Fruit fly (Drosophila melanogaster) whole organism, embryonic: ENCODE measurements around the gene wuho.

Experiments used
- CG10366 ChIP-seq: fragments of 200-800 bp; sonication (Bioruptor generic); IDR thresholded peaks from 2 replicates; pipeline ENCODE4 v1.3.6; 2022; ENCODE audit warnings: missing biosample characterization, missing genetic modification characterization
- CG11247 ChIP-seq: fragments of 200-800 bp; sonication (Bioruptor generic); IDR thresholded peaks from 2 replicates; pipeline ENCODE4 v1.3.6; 2022; ENCODE audit warnings: missing biosample characterization, missing genetic modification characterization
- CG11398 ChIP-seq: fragments of 200-800 bp; sonication (Bioruptor generic); optimal IDR thresholded peaks from 2 replicates; lab custom pipeline; 2016; ENCODE audit warnings: missing biosample characterization, missing genetic modification characterization
- CG12155 ChIP-seq: fragments of 200-800 bp; sonication (Bioruptor generic); optimal IDR thresholded peaks from 3 replicates; lab custom pipeline; 2016; ENCODE audit warnings: missing biosample characterization, missing genetic modification characterization
- CG15269 ChIP-seq: fragments of 200-800 bp; sonication (Bioruptor generic); optimal IDR thresholded peaks from 2 replicates; lab custom pipeline; 2018; ENCODE audit warnings: missing biosample characterization, mild to moderate bottlenecking, missing genetic modification characterization, moderate library complexity
- CG15696 ChIP-seq: fragments of 200-800 bp; sonication (Bioruptor generic); optimal IDR thresholded peaks from 2 replicates; lab custom pipeline; 2019; ENCODE audit warnings: missing biosample characterization, mild to moderate bottlenecking, missing genetic modification characterization, moderate library complexity
- CG17385 ChIP-seq: fragments of 200-800 bp; sonication (Bioruptor generic); optimal IDR thresholded peaks from 3 replicates; lab custom pipeline; 2018; ENCODE audit warnings: missing biosample characterization, mild to moderate bottlenecking, missing genetic modification characterization
- CG17829 ChIP-seq: fragments of 200-800 bp; optimal IDR thresholded peaks from 2 replicates; lab custom pipeline; 2019; ENCODE audit warnings: missing biosample characterization, mild to moderate bottlenecking, missing genetic modification characterization, moderate library complexity
- CG2116 ChIP-seq: fragments of 200-800 bp; sonication (Bioruptor generic); optimal IDR thresholded peaks from 3 replicates; lab custom pipeline; 2018; ENCODE audit warnings: missing biosample characterization, mild to moderate bottlenecking, missing genetic modification characterization
- CG30020 ChIP-seq: fragments of 200-800 bp; optimal IDR thresholded peaks from 2 replicates; lab custom pipeline; 2019; ENCODE audit warnings: missing biosample characterization, mild to moderate bottlenecking, missing genetic modification characterization, moderate library complexity
- CG30431 ChIP-seq: fragments of 200-800 bp; sonication (Bioruptor generic); optimal IDR thresholded peaks from 2 replicates; lab custom pipeline; 2017; ENCODE audit warnings: missing biosample characterization, missing genetic modification characterization
- CG31224 ChIP-seq: fragments of 200-800 bp; sonication (Bioruptor generic); IDR thresholded peaks from 2 replicates; pipeline ENCODE4 v1.3.6; 2022; ENCODE audit warnings: missing biosample characterization, missing genetic modification characterization
- CG3163 ChIP-seq: fragments of 200-800 bp; sonication (Bioruptor generic); optimal IDR thresholded peaks from 3 replicates; lab custom pipeline; 2016; ENCODE audit warnings: missing biosample characterization, missing genetic modification characterization
- CG33213 ChIP-seq: fragments of 200-800 bp; sonication (Bioruptor generic); optimal IDR thresholded peaks from 3 replicates; lab custom pipeline; 2016; ENCODE audit warnings: missing biosample characterization, missing genetic modification characterization
- CG34422 ChIP-seq: fragments of 200-800 bp; sonication (Bioruptor generic); IDR thresholded peaks from 3 replicates; pipeline ENCODE4 v1.3.6; 2022; ENCODE audit warnings: missing biosample characterization, missing genetic modification characterization
- CG42726 ChIP-seq: fragments of 200-800 bp; sonication (Bioruptor generic); IDR thresholded peaks from 2 replicates; pipeline ENCODE4 v1.3.6; 2022; ENCODE audit warnings: missing biosample characterization, missing genetic modification characterization; ENCODE audit not compliant: partially characterized antibody
- CG7839 ChIP-seq: fragments of 200-800 bp; sonication (Bioruptor generic); optimal IDR thresholded peaks from 3 replicates; lab custom pipeline; 2018; ENCODE audit warnings: missing biosample characterization, mild to moderate bottlenecking, missing genetic modification characterization, moderate library complexity
- CG8388 ChIP-seq: fragments of 200-800 bp; sonication (Bioruptor generic); optimal IDR thresholded peaks from 2 replicates; lab custom pipeline; 2019; ENCODE audit warnings: missing biosample characterization, mild to moderate bottlenecking, missing genetic modification characterization, moderate library complexity
- CG8944 ChIP-seq: fragments of 200-800 bp; sonication (Bioruptor generic); optimal IDR thresholded peaks from 3 replicates; lab custom pipeline; 2016; ENCODE audit warnings: missing biosample characterization, missing genetic modification characterization
- CG9932 ChIP-seq: fragments of 200-800 bp; sonication (Bioruptor generic); IDR thresholded peaks from 2 replicates; pipeline ENCODE4 v1.3.6; 2022; ENCODE audit warnings: missing biosample characterization, missing genetic modification characterization
- Dbx ChIP-seq: fragments of 200-800 bp; sonication (Bioruptor generic); IDR thresholded peaks from 3 replicates; pipeline ENCODE4 v1.3.6; 2022; ENCODE audit warnings: missing biosample characterization, missing genetic modification characterization
- Fer1 ChIP-seq: fragments of 200-800 bp; sonication (Bioruptor generic); optimal IDR thresholded peaks from 2 replicates; lab custom pipeline; 2017; ENCODE audit warnings: missing biosample characterization, mild to moderate bottlenecking, missing genetic modification characterization
- Fer3 ChIP-seq: fragments of 200-800 bp; sonication (Bioruptor generic); optimal IDR thresholded peaks from 2 replicates; lab custom pipeline; 2018; ENCODE audit warnings: missing biosample characterization, mild to moderate bottlenecking, missing genetic modification characterization, moderate library complexity
- HLH54F ChIP-seq: fragments of 200-800 bp; sonication (Bioruptor generic); optimal IDR thresholded peaks from 3 replicates; lab custom pipeline; 2016; ENCODE audit warnings: missing biosample characterization, missing genetic modification characterization
- HLHmδ ChIP-seq: fragments of 200-800 bp; sonication (Bioruptor generic); optimal IDR thresholded peaks from 2 replicates; lab custom pipeline; 2018; ENCODE audit warnings: missing biosample characterization, mild to moderate bottlenecking, missing genetic modification characterization, moderate library complexity
- Hand ChIP-seq: fragments of 200-800 bp; sonication (Bioruptor generic); optimal IDR thresholded peaks from 2 replicates; lab custom pipeline; 2017; ENCODE audit warnings: mild to moderate bottlenecking, missing biosample characterization, missing genetic modification reagents, missing genetic modification characterization
- Hsf ChIP-seq: fragments of 200-800 bp; sonication (Bioruptor generic); optimal IDR thresholded peaks from 3 replicates; lab custom pipeline; 2016; ENCODE audit warnings: missing biosample characterization, missing genetic modification characterization
- Oaz ChIP-seq: fragments of 200-800 bp; sonication (Bioruptor generic); IDR thresholded peaks from 2 replicates; pipeline ENCODE4 v1.3.6; 2022; ENCODE audit warnings: missing biosample characterization, missing genetic modification characterization
- Pdp1 ChIP-seq, 2 experiments: fragments of 200-800 bp; sonication (Bioruptor generic); optimal IDR thresholded peaks; 3 replicates each; lab custom pipeline; 2016; ENCODE audit warnings: missing biosample characterization in 2 of 2, missing genetic modification characterization in 2 of 2, mild to moderate bottlenecking in 1 of 2, moderate library complexity in 1 of 2
- Ptx1 ChIP-seq: fragments of 200-800 bp; sonication (Bioruptor generic); IDR thresholded peaks from 2 replicates; pipeline ENCODE4 v1.3.6; 2022; ENCODE audit warnings: missing biosample characterization, missing genetic modification characterization
- Six4 ChIP-seq: fragments of 200-800 bp; sonication (Bioruptor generic); optimal IDR thresholded peaks from 2 replicates; lab custom pipeline; 2016; ENCODE audit warnings: missing biosample characterization, missing genetic modification characterization
- Spps ChIP-seq: fragments of 200-800 bp; sonication (Bioruptor generic); optimal IDR thresholded peaks from 2 replicates; lab custom pipeline; 2018; ENCODE audit warnings: missing biosample characterization, mild to moderate bottlenecking, missing genetic modification characterization
- Xbp1 ChIP-seq: fragments of 200-800 bp; sonication (Bioruptor generic); optimal IDR thresholded peaks from 3 replicates; lab custom pipeline; 2016; ENCODE audit warnings: missing biosample characterization, mild to moderate bottlenecking, missing genetic modification characterization
- abd-A ChIP-seq: fragments of 200-800 bp; sonication (Bioruptor generic); optimal IDR thresholded peaks from 3 replicates; lab custom pipeline; 2019; ENCODE audit warnings: missing biosample characterization, mild to moderate bottlenecking, missing genetic modification characterization, moderate library complexity
- bcd ChIP-seq: fragments of 200-800 bp; sonication (Bioruptor generic); optimal IDR thresholded peaks from 2 replicates; lab custom pipeline; 2017; ENCODE audit warnings: missing biosample characterization, mild to moderate bottlenecking, missing genetic modification characterization
- btn ChIP-seq: fragments of 200-800 bp; sonication (Bioruptor generic); optimal IDR thresholded peaks from 2 replicates; lab custom pipeline; 2016; ENCODE audit warnings: missing biosample characterization, missing genetic modification characterization
- chn ChIP-seq: fragments of 200-800 bp; sonication (Bioruptor generic); optimal IDR thresholded peaks from 2 replicates; lab custom pipeline; 2016; ENCODE audit warnings: missing biosample characterization, missing genetic modification characterization
- crol ChIP-seq: fragments of 200-800 bp; sonication (Bioruptor generic); IDR thresholded peaks from 2 replicates; pipeline ENCODE4 v1.3.6; 2022; ENCODE audit warnings: missing biosample characterization, missing genetic modification characterization
- dpn ChIP-seq, 2 experiments: fragments of 200-800 bp; sonication (Bioruptor generic); optimal IDR thresholded peaks; 3 replicates each; lab custom pipeline; 2016; ENCODE audit warnings: missing biosample characterization in 2 of 2, missing genetic modification characterization in 2 of 2
- ems ChIP-seq: fragments of 200-800 bp; sonication (Bioruptor generic); optimal IDR thresholded peaks from 3 replicates; lab custom pipeline; 2016; ENCODE audit warnings: missing biosample characterization, missing genetic modification characterization
- fru ChIP-seq: fragments of >200 bp; optimal IDR thresholded peaks from 2 replicates; lab custom pipeline; 2017
- fu2 ChIP-seq: fragments of 200-800 bp; sonication (Bioruptor generic); optimal IDR thresholded peaks from 2 replicates; lab custom pipeline; 2016; ENCODE audit warnings: missing biosample characterization, missing genetic modification characterization
- inv ChIP-seq: fragments of 200-800 bp; sonication (Bioruptor generic); IDR thresholded peaks from 2 replicates; pipeline ENCODE4 v1.3.6; 2022; ENCODE audit warnings: missing biosample characterization, missing genetic modification characterization; ENCODE audit not compliant: partially characterized antibody
- lilli ChIP-seq: fragments of 200-800 bp; sonication (Bioruptor generic); optimal IDR thresholded peaks from 3 replicates; lab custom pipeline; 2016; ENCODE audit warnings: missing biosample characterization, missing genetic modification characterization
- luna ChIP-seq: fragments of 200-800 bp; sonication (Bioruptor generic); optimal IDR thresholded peaks from 2 replicates; lab custom pipeline; 2016; ENCODE audit warnings: missing biosample characterization, missing genetic modification characterization
- oc ChIP-seq: fragments of 200-800 bp; sonication (Bioruptor generic); optimal IDR thresholded peaks from 2 replicates; lab custom pipeline; 2018; ENCODE audit warnings: missing biosample characterization, mild to moderate bottlenecking, missing genetic modification characterization, moderate library complexity
- pb ChIP-seq: fragments of 200-800 bp; sonication (Bioruptor generic); optimal IDR thresholded peaks from 3 replicates; lab custom pipeline; 2016; ENCODE audit warnings: missing biosample characterization, missing genetic modification characterization
- peb ChIP-seq: fragments of 200-800 bp; sonication (Bioruptor generic); IDR thresholded peaks from 2 replicates; pipeline ENCODE4 v1.3.6; 2022; ENCODE audit warnings: missing biosample characterization, missing genetic modification characterization
- sna ChIP-seq: fragments of 200-800 bp; sonication (Bioruptor generic); IDR thresholded peaks from 2 replicates; pipeline ENCODE4 v1.3.6; 2022; ENCODE audit warnings: missing biosample characterization, missing genetic modification characterization; ENCODE audit not compliant: partially characterized antibody
- sob ChIP-seq: fragments of 200-800 bp; sonication (Bioruptor generic); IDR thresholded peaks from 2 replicates; pipeline ENCODE4 v1.3.6; 2022; ENCODE audit warnings: missing biosample characterization, missing genetic modification characterization
- trh ChIP-seq: fragments of 200-800 bp; sonication (Bioruptor generic); optimal IDR thresholded peaks from 2 replicates; lab custom pipeline; 2016; ENCODE audit warnings: missing biosample characterization, missing genetic modification characterization
- wek ChIP-seq: fragments of 200-800 bp; sonication (Bioruptor generic); optimal IDR thresholded peaks from 3 replicates; lab custom pipeline; 2018; ENCODE audit warnings: missing biosample characterization, mild to moderate bottlenecking, missing genetic modification characterization, moderate library complexity

The wuho gene

dm6 chrX:6287842-6288241 is at the start of gene wuho, which contains the start of gene Top3beta:
TSS of gene wuho (plus strand) at chrX:6288100.
TSS of gene Top3beta (minus strand) at chrX:6287990.
- TF ChIP-seq inv (GFP tag; lab: Robert Waterston, UW) = peak; percentile 50
- peak; percentile 51 to 60 for TF ChIP-seq dpn (GFP tag; optimal IDR thresholded peaks at IDR 0.05; lab: Kevin White, UChicago)
- TF ChIP-seq Spps (tag; lab: Kevin White, UChicago) = peak; percentile 6
- TF ChIP-seq Fer3 (tag; lab: Kevin White, UChicago) = peak; percentile 15
- no peak for TF ChIP-seq abd-A (tag; lab: Kevin White, UChicago)
- TF ChIP-seq Pdp1 (GFP tag; optimal IDR thresholded peaks at IDR 0.05; lab: Kevin White, UChicago) = peak; percentile 47 to 82
- peak; percentile 91 for TF ChIP-seq HLHmδ (GFP tag; lab: Kevin White, UChicago)
- peak; percentile 8 for TF ChIP-seq chn (GFP tag; lab: Kevin White, UChicago)
- no peak for TF ChIP-seq Hand (GFP tag; lab: Kevin White, UChicago)
- peak; percentile 39 for TF ChIP-seq HLH54F (GFP tag; lab: Kevin White, UChicago)
- peak; percentile 54 for TF ChIP-seq CG9932 (GFP tag; lab: Robert Waterston, UW)
- peak; percentile 65; the same call in 1 of the 2 replicates for TF ChIP-seq sob
- peak; percentile 61 for TF ChIP-seq CG3163 (GFP tag; lab: Kevin White, UChicago)
- peak; percentile 81 for TF ChIP-seq wek (GFP tag; lab: Kevin White, UChicago)
- TF ChIP-seq fru = no peak
- TF ChIP-seq CG34422 (GFP tag; lab: Robert Waterston, UW) = peak; percentile 68; the same call in 2 of the 3 replicates
- no peak for TF ChIP-seq CG11398 (GFP tag; lab: Kevin White, UChicago)
- TF ChIP-seq CG30431 = no peak
- TF ChIP-seq Hsf (GFP tag; lab: Kevin White, UChicago) = peak; percentile 39
- TF ChIP-seq CG11247 = no peak
- peak; percentile 69 for TF ChIP-seq CG17829
- TF ChIP-seq fu2 (GFP tag; lab: Kevin White, UChicago) = no peak
- no peak for TF ChIP-seq Six4
- peak; percentile 81 for TF ChIP-seq CG33213 (GFP tag; lab: Kevin White, UChicago)
- TF ChIP-seq Xbp1 = peak; percentile 60
- TF ChIP-seq trh (GFP tag; lab: Kevin White, UChicago) = no peak
- peak; percentile 6 for TF ChIP-seq pb (GFP tag; lab: Kevin White, UChicago)
- TF ChIP-seq CG15696 (tag; lab: Kevin White, UChicago) = no peak
- peak; percentile 15 for TF ChIP-seq luna (GFP tag; lab: Kevin White, UChicago)
- TF ChIP-seq btn (GFP tag; lab: Kevin White, UChicago) = no peak
- TF ChIP-seq CG17385 (GFP tag; lab: Kevin White, UChicago) = no peak
- peak; percentile 66 for TF ChIP-seq lilli (GFP tag; lab: Kevin White, UChicago)
- TF ChIP-seq Ptx1 = peak; percentile 34; the same call in 1 of the 2 replicates
- TF ChIP-seq CG10366 = no peak
- peak; percentile 79 for TF ChIP-seq oc (tag; lab: Kevin White, UChicago)
- no peak for TF ChIP-seq CG8388 (GFP tag; lab: Kevin White, UChicago)
- TF ChIP-seq crol (GFP tag; lab: Robert Waterston, UW) = no peak
- TF ChIP-seq Dbx (GFP tag; lab: Robert Waterston, UW) = peak; percentile 62; the same call in 2 of the 3 replicates
- peak; percentile 47; the same call in 1 of the 2 replicates for TF ChIP-seq CG42726 (GFP tag; lab: Robert Waterston, UW)
- no peak for TF ChIP-seq CG15269
- peak; percentile 87 for TF ChIP-seq CG12155 (GFP tag; lab: Kevin White, UChicago)
- peak; percentile 68 for TF ChIP-seq Fer1 (GFP tag; lab: Kevin White, UChicago)
- no peak for TF ChIP-seq CG7839 (tag; lab: Kevin White, UChicago)
- peak; percentile 68 for TF ChIP-seq bcd (GFP tag; lab: Kevin White, UChicago)
- no peak for TF ChIP-seq Oaz
- peak; percentile 70 for TF ChIP-seq sna (GFP tag; lab: Robert Waterston, UW)
- peak; percentile 16 for TF ChIP-seq CG8944 (GFP tag; lab: Kevin White, UChicago)
- TF ChIP-seq CG31224 (GFP tag; lab: Robert Waterston, UW) = no peak
- peak; percentile 43 for TF ChIP-seq ems (GFP tag; lab: Kevin White, UChicago)
- TF ChIP-seq peb (GFP tag; lab: Robert Waterston, UW) = no peak
- TF ChIP-seq CG2116 (GFP tag; lab: Kevin White, UChicago) = peak; percentile 86
- TF ChIP-seq CG30020 (tag; lab: Kevin White, UChicago) = peak; percentile 41
